Worm (Caenorhabditis elegans): ENCODE measurements around the gene Y70G10A.4.

DNA sequence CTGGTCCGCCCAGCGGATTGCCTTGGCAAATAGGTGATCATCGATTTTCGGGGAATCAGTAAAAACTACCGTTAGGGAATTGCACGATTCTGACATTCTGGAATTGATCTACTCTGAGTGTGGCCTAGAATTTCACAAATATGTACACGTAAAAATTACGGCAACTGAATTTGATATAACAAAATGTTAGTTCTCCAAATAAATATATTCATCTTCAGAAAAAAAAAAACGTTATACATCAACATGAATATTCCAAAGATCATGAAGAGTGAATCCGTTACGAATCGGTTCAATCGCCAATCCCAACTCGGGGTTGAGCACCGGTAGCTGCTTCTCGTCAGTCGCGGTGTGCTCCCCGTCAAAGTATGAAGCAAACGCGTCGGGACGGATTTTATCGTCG lies 36.7 kb downstream of the Y70G10A.4 start, which contains the start of gene rip-1:
- TF ChIP-seq hlh-13 (GFP tag; optimal IDR thresholded peaks at IDR 0.05): no peak
- no peak for TF ChIP-seq odd-2 (tag; optimal IDR thresholded peaks at IDR 0.05)
- no peak for TF ChIP-seq ceh-34 (tag; optimal IDR thresholded peaks at IDR 0.05)
